Worm (Caenorhabditis elegans) whole organism, early embryonic: Measurements from ENCODE around the gene srb-5.

Source experiments
- B0310.2 ChIP-seq: sonication (generic microtip); optimal IDR thresholded peaks from 2 replicates; lab custom pipeline; 2016; ENCODE audit warnings: mild to moderate bottlenecking, missing genetic modification characterization, missing compliant biosample characterization
- F13C5.2 ChIP-seq: sonication (generic microtip); optimal IDR thresholded peaks from 2 replicates; lab custom pipeline; 2017; ENCODE audit warnings: mild to moderate bottlenecking, missing genetic modification characterization, inconsistent platforms, missing compliant biosample characterization
- aly-1 ChIP-seq: sonication (generic microtip); optimal IDR thresholded peaks from 2 replicates; lab custom pipeline; 2016; ENCODE audit warnings: missing genetic modification characterization, missing compliant biosample characterization
- ama-1 ChIP-seq: fragments of 150-350 bp; optimal IDR thresholded peaks from 2 replicates; lab custom pipeline; 2014
- ceh-13 ChIP-seq: fragments of 200-800 bp; sonication (Bioruptor generic); optimal IDR thresholded peaks from 2 replicates; lab custom pipeline; 2018; ENCODE audit warnings: mild to moderate bottlenecking, missing genetic modification characterization, missing compliant biosample characterization
- ceh-36 ChIP-seq: sonication (generic microtip); optimal IDR thresholded peaks from 2 replicates; lab custom pipeline; 2016; ENCODE audit warnings: missing genetic modification characterization, inconsistent platforms, missing compliant biosample characterization
- ets-7 ChIP-seq: sonication (generic microtip); optimal IDR thresholded peaks from 2 replicates; lab custom pipeline; 2016; ENCODE audit warnings: missing genotype, missing genetic modification characterization, missing compliant biosample characterization
- flt-1 ChIP-seq: fragments of 200-800 bp; sonication (Bioruptor generic); IDR thresholded peaks from 2 replicates; pipeline ENCODE4 v1.3.6; 2022; ENCODE audit warnings: missing genetic modification characterization, missing compliant biosample characterization
- hmbx-1 ChIP-seq: sonication (generic microtip); optimal IDR thresholded peaks from 2 replicates; lab custom pipeline; 2016; ENCODE audit warnings: mild to moderate bottlenecking, missing genetic modification characterization, missing compliant biosample characterization
- hmg-4 ChIP-seq: fragments of 200-800 bp; sonication (Bioruptor generic); optimal IDR thresholded peaks from 2 replicates; lab custom pipeline; 2018; ENCODE audit warnings: mild to moderate bottlenecking, missing genetic modification characterization, missing compliant biosample characterization
- hnd-1 ChIP-seq: sonication (generic microtip); optimal IDR thresholded peaks from 2 replicates; lab custom pipeline; 2016; ENCODE audit warnings: missing genetic modification characterization, missing compliant biosample characterization
- pes-1 ChIP-seq: fragments of 200-800 bp; sonication (Bioruptor generic); IDR thresholded peaks from 2 replicates; pipeline ENCODE4 v1.3.6; 2022; ENCODE audit warnings: missing genetic modification reagents, missing genetic modification characterization, missing compliant biosample characterization
- scrt-1 ChIP-seq: fragments of 200-800 bp; sonication (Bioruptor generic); IDR thresholded peaks from 2 replicates; pipeline ENCODE4 v1.3.6; 2022; ENCODE audit warnings: missing genetic modification characterization, missing compliant biosample characterization
- sea-1 ChIP-seq: fragments of 200-800 bp; sonication (Bioruptor generic); conservative IDR thresholded peaks from 2 replicates; pipeline ENCODE4 v1.3.6; 2022; ENCODE audit warnings: missing genetic modification characterization, missing compliant biosample characterization
- tbx-11 ChIP-seq: fragments of 200-800 bp; sonication (Bioruptor generic); IDR thresholded peaks from 2 replicates; pipeline ENCODE4 v1.3.6; 2022; ENCODE audit warnings: missing genetic modification characterization, missing compliant biosample characterization
- tbx-37 ChIP-seq: fragments of 200-800 bp; sonication (Bioruptor generic); conservative IDR thresholded peaks from 2 replicates; pipeline ENCODE4 v1.3.6; 2022; ENCODE audit warnings: missing genetic modification reagents, missing genetic modification characterization, missing compliant biosample characterization
- tra-4 ChIP-seq: sonication (generic microtip); optimal IDR thresholded peaks from 2 replicates; lab custom pipeline; 2017; ENCODE audit warnings: missing genetic modification characterization, missing compliant biosample characterization

srb-5 gene

DNA sequence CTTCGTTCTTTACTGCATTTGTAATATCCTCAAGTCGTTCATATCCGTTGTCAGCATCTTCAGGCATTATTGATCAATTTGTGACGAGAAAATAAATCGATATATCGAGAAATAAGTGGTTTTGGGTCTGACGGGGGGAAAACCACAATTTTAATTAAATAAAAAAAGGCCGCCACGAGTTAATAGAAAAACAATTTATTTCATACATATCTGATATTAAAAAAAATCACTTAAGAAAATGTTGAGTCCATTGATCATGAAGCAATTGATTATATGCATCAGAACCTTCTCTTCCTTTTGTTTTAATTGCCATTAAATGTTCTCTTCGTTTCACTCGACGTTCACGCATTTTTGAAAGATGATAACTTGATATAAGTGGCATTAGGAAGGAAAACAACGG lies 14.8 kb downstream of the srb-5 start, which contains the start of gene F58A6.5:
F58A6.5 (minus strand) TSS at position 101 of the 400 bp plus-strand sequence.
- TF ChIP-seq hnd-1 (tag; lab: Kevin White, UChicago): no peak
- TF ChIP-seq ets-7 (tag; lab: Kevin White, UChicago): no peak
- no peak for TF ChIP-seq ama-1 (lab: Kevin White, UChicago)
- TF ChIP-seq ceh-36 (tag; lab: Kevin White, UChicago): no peak
- TF ChIP-seq B0310.2: no peak
- TF ChIP-seq hmbx-1: no peak
- no peak for TF ChIP-seq tbx-37 (GFP tag; lab: Robert Waterston, UW)
- TF ChIP-seq hmg-4 (GFP tag; lab: Kevin White, UChicago): no peak
- TF ChIP-seq flt-1 (GFP tag; lab: Robert Waterston, UW): no peak
- no peak for TF ChIP-seq F13C5.2 (tag; lab: Kevin White, UChicago)
- TF ChIP-seq tbx-11 (GFP tag; lab: Robert Waterston, UW): no peak
- no peak for TF ChIP-seq scrt-1 (GFP tag; lab: Robert Waterston, UW)
- no peak for TF ChIP-seq pes-1 (GFP tag; lab: Robert Waterston, UW)
- no peak for TF ChIP-seq tra-4 (tag; lab: Kevin White, UChicago)
- TF ChIP-seq aly-1 (tag; lab: Kevin White, UChicago): no peak
- TF ChIP-seq sea-1: no peak
- TF ChIP-seq ceh-13 (GFP tag; lab: Kevin White, UChicago): no peak

ce11 chrII:5142619-5143018 lies 20.6 kb downstream of the srb-5 start, which contains the start of gene F58A6.1:
TSS of gene F58A6.1 (plus strand) at chrII:5142919.
- TF ChIP-seq tra-4 (tag; lab: Kevin White, UChicago): no peak
- no peak for TF ChIP-seq tbx-37 (GFP tag; lab: Robert Waterston, UW)
- no peak for TF ChIP-seq flt-1 (GFP tag; lab: Robert Waterston, UW)
- no peak for TF ChIP-seq ceh-13 (GFP tag; lab: Kevin White, UChicago)
- no peak for TF ChIP-seq hmg-4 (GFP tag; lab: Kevin White, UChicago)
- TF ChIP-seq F13C5.2 (tag; lab: Kevin White, UChicago): no peak
- no peak for TF ChIP-seq pes-1 (GFP tag; lab: Robert Waterston, UW)
- no peak for TF ChIP-seq sea-1
- TF ChIP-seq B0310.2: no peak
- no peak for TF ChIP-seq ama-1 (lab: Kevin White, UChicago)
- TF ChIP-seq scrt-1 (GFP tag; lab: Robert Waterston, UW): no peak
- TF ChIP-seq tbx-11 (GFP tag; lab: Robert Waterston, UW): no peak
- no peak for TF ChIP-seq ceh-36 (tag; lab: Kevin White, UChicago)
- no peak for TF ChIP-seq ets-7 (tag; lab: Kevin White, UChicago)
- TF ChIP-seq hnd-1 (tag; lab: Kevin White, UChicago): no peak
- TF ChIP-seq aly-1 (tag; lab: Kevin White, UChicago): no peak
- TF ChIP-seq hmbx-1: no peak

DNA sequence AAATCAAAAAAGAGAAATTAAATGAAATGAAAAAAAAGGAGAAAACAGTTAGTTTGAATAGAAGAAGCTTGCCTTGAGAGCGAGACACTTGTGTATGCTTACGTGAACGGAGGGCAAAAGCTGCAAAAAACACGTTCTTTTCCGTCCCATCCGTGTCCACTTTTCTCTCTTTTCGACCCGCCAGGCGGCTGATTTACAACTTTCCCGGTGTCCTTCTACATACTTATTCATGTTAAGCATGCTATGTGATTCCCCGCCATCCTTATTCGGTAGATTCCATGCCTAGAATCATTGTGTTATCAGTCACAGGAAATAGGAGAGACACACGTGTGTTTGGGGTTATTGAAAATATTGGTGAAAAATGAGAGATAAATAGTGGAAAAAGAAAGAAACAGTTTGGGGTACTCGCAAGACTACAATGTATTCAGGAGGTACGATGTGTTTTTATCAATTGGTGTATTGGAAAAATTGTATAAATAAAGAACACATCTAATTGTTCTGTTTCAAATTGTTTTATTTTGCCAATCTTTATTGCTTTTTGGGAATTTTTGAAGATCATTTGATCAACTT lies 21.2 kb downstream of the srb-5 start, which contains the start of gene nas-29:
nas-29 (minus strand) TSS at position 92 of the 570 bp plus-strand sequence.
- no peak for TF ChIP-seq ama-1 (lab: Kevin White, UChicago)
- TF ChIP-seq flt-1 (GFP tag; lab: Robert Waterston, UW): no peak
- TF ChIP-seq hmbx-1: no peak
- TF ChIP-seq tra-4 (tag; lab: Kevin White, UChicago): no peak
- no peak for TF ChIP-seq sea-1
- TF ChIP-seq aly-1 (tag; lab: Kevin White, UChicago): no peak
- no peak for TF ChIP-seq ceh-13 (GFP tag; lab: Kevin White, UChicago)
- TF ChIP-seq hnd-1 (tag; lab: Kevin White, UChicago): no peak
- TF ChIP-seq hmg-4 (GFP tag; lab: Kevin White, UChicago): no peak
- no peak for TF ChIP-seq ceh-36 (tag; lab: Kevin White, UChicago)
- no peak for TF ChIP-seq tbx-37 (GFP tag; lab: Robert Waterston, UW)
- TF ChIP-seq tbx-11 (GFP tag; lab: Robert Waterston, UW): no peak
- no peak for TF ChIP-seq F13C5.2 (tag; lab: Kevin White, UChicago)
- no peak for TF ChIP-seq pes-1 (GFP tag; lab: Robert Waterston, UW)
- no peak for TF ChIP-seq B0310.2

DNA sequence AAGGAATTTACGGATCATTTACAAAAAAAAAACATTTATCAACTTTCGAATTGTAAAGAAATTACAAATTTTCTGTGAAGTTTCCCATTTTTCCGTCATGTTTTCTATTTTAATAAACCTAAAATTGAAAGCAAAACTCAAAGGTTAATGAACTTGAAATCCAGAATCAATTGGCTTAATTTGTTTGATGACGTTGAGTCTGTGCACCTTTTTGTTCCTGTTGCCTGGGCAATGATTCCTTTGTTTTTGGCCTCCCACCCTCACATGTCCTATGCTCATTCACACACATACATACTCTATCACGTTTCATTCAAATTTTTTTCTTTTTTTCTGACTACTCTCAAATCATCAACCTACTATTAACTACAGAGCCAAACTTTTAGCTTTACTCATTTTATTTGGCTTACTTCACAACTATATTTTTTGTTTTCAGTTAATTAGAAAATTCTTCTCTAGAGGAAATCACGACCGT lies 26.9 kb downstream of the srb-5 start, which contains the start of gene F58A6.2:
F58A6.2 (plus strand) TSS at position 422 of the 472 bp plus-strand sequence.
- no peak for TF ChIP-seq hmbx-1
- TF ChIP-seq tbx-11 (GFP tag; lab: Robert Waterston, UW): no peak
- no peak for TF ChIP-seq tra-4 (tag; lab: Kevin White, UChicago)
- no peak for TF ChIP-seq F13C5.2 (tag; lab: Kevin White, UChicago)
- TF ChIP-seq B0310.2: no peak

DNA sequence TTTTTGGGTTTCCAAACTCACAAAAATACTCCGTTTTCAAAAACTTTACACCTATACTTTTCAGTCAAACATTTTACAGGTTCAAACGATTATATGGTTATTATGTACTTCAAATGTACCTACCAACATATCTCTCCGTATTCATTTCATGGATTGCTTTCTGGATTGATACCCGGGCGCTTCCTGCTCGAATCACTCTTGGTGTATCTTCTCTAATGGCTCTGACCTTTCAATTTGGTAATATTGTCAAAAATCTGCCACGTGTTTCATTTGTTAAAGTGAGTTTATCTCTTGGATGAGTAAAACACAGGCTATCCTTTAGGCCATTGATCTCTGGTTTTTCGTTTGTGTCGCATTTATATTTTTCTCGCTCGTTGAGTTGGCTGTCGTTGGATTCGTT lies 31.4 kb downstream of the srb-5 start:
- TF ChIP-seq ets-7 (tag; lab: Kevin White, UChicago): no peak
- no peak for TF ChIP-seq F13C5.2 (tag; lab: Kevin White, UChicago)
- TF ChIP-seq scrt-1 (GFP tag; lab: Robert Waterston, UW): no peak
- TF ChIP-seq sea-1: no peak
- no peak for TF ChIP-seq flt-1 (GFP tag; lab: Robert Waterston, UW)
- TF ChIP-seq tra-4 (tag; lab: Kevin White, UChicago): no peak
- TF ChIP-seq B0310.2: no peak
- TF ChIP-seq tbx-11 (GFP tag; lab: Robert Waterston, UW): no peak
- TF ChIP-seq hmg-4 (GFP tag; lab: Kevin White, UChicago): no peak
- TF ChIP-seq pes-1 (GFP tag; lab: Robert Waterston, UW): no peak
- TF ChIP-seq ama-1 (lab: Kevin White, UChicago): no peak
- TF ChIP-seq aly-1 (tag; lab: Kevin White, UChicago): no peak
- TF ChIP-seq hnd-1 (tag; lab: Kevin White, UChicago): no peak

DNA sequence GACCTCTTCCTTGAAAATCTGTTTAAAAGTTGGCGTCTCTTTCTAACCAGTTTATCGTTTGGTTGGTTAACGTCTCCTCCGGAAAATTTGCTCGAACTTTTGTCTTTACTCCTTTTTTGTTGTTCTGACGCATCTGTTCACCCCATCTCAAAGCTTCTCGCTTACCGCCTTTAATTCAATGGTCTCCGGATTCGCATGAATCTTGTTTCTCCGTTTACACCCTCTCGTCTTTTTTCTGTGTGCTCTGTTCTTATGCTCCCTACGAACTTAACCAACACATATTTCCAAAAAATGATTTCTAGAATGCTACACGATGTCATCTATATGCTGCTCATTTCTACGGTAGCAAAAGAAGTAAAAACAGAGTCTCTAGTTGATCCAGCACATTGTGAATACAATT lies 33.1 kb downstream of the srb-5 start, which contains the start of gene lgc-56:
lgc-56 (plus strand) TSS at position 301 of the 400 bp plus-strand sequence.
- no peak for TF ChIP-seq tbx-37 (GFP tag; lab: Robert Waterston, UW)
- TF ChIP-seq hmg-4 (GFP tag; lab: Kevin White, UChicago): no peak
- TF ChIP-seq scrt-1 (GFP tag; lab: Robert Waterston, UW): no peak
- no peak for TF ChIP-seq ceh-36 (tag; lab: Kevin White, UChicago)
- no peak for TF ChIP-seq tra-4 (tag; lab: Kevin White, UChicago)
- no peak for TF ChIP-seq ets-7 (tag; lab: Kevin White, UChicago)
- no peak for TF ChIP-seq ama-1 (lab: Kevin White, UChicago)
